Fruit fly (Drosophila melanogaster): ENCODE results near the gene CG32212.

dm6 chr3L:19518232-19518631 lies 30.9 kb downstream of the CG32212 start, which contains the start of gene Cpr76Ba:
- no peak for TF ChIP-seq fru (GFP tag; optimal IDR thresholded peaks at IDR 0.05)
- TF ChIP-seq Jra (GFP tag; optimal IDR thresholded peaks at IDR 0.05): no peak
- no peak for TF ChIP-seq dsf (GFP tag; optimal IDR thresholded peaks at IDR 0.05; ENCODE audit: borderline replicate concordance)
- no peak for TF ChIP-seq OdsH (GFP tag; optimal IDR thresholded peaks at IDR 0.05)
- TF ChIP-seq h (GFP tag; optimal IDR thresholded peaks at IDR 0.05): no peak
- no peak for TF ChIP-seq Rel (GFP tag; optimal IDR thresholded peaks at IDR 0.05)
- TF ChIP-seq Rel (tag; optimal IDR thresholded peaks at IDR 0.05): no peak
- TF ChIP-seq Dif (GFP tag; optimal IDR thresholded peaks at IDR 0.05; ENCODE audit: partially characterized antibody): no peak
